Worm (Caenorhabditis elegans) whole organism, young adult: ENCODE results near the gene npr-31.
A peak's percentile ranks its signal among the peaks of the same experiment; 100 is the strongest.

Experiments used
- B0019.2 ChIP-seq: fragments of 200-800 bp; sonication (Bioruptor generic); conservative IDR thresholded peaks from 2 replicates; pipeline ENCODE4 v1.3.6; 2022; ENCODE audit warnings: missing genetic modification reagents, missing genetic modification characterization, missing compliant biosample characterization
- B0261.1 ChIP-seq: sonication (generic microtip); optimal IDR thresholded peaks from 2 replicates; lab custom pipeline; 2016; ENCODE audit warnings: mild to moderate bottlenecking, missing genetic modification characterization, moderate library complexity, missing compliant biosample characterization
- C06A6.2 ChIP-seq: fragments of 200-800 bp; sonication (Bioruptor generic); conservative IDR thresholded peaks from 2 replicates; pipeline ENCODE4 v1.3.6; 2022; ENCODE audit warnings: missing genetic modification characterization, missing compliant biosample characterization
- C17E4.6 ChIP-seq: fragments of 200-800 bp; sonication (Bioruptor generic); IDR thresholded peaks from 2 replicates; pipeline ENCODE4 v1.3.6; 2022; ENCODE audit warnings: missing genetic modification reagents, missing genetic modification characterization, missing compliant biosample characterization
- D2030.7 ChIP-seq: fragments of 200-800 bp; sonication (Bioruptor generic); IDR thresholded peaks from 2 replicates; pipeline ENCODE4 v1.3.6; 2022; ENCODE audit warnings: missing genetic modification reagents, missing genetic modification characterization, missing compliant biosample characterization
- F22D6.2 ChIP-seq: sonication (generic microtip); optimal IDR thresholded peaks from 2 replicates; lab custom pipeline; 2016; ENCODE audit warnings: mild to moderate bottlenecking, missing genetic modification characterization, missing compliant biosample characterization
- F37B4.10 ChIP-seq: fragments of 200-800 bp; sonication (Bioruptor generic); IDR thresholded peaks from 2 replicates; pipeline ENCODE4 v1.3.6; 2022; ENCODE audit warnings: missing genetic modification characterization, missing compliant biosample characterization
- F39B2.1 ChIP-seq: fragments of 200-800 bp; sonication (Bioruptor generic); IDR thresholded peaks from 2 replicates; pipeline ENCODE4 v1.3.6; 2022; ENCODE audit warnings: missing genetic modification reagents, missing genetic modification characterization, missing compliant biosample characterization
- F49E8.2 ChIP-seq: sonication (generic microtip); optimal IDR thresholded peaks from 3 replicates; lab custom pipeline; 2017; ENCODE audit warnings: missing genetic modification characterization, mild to moderate bottlenecking, missing compliant biosample characterization, antibody characterized with exemption, moderate library complexity; ENCODE audit not compliant: insufficient read depth
- F55B11.4 ChIP-seq: sonication (generic microtip); optimal IDR thresholded peaks from 2 replicates; lab custom pipeline; 2016; ENCODE audit warnings: missing compliant biosample characterization, missing genetic modification characterization, borderline replicate concordance; ENCODE audit not compliant: insufficient read depth
- F57A8.1 ChIP-seq: fragments of 200-800 bp; sonication (Bioruptor generic); optimal IDR thresholded peaks from 2 replicates; lab custom pipeline; 2018; ENCODE audit warnings: mild to moderate bottlenecking, missing genetic modification characterization, moderate library complexity, missing compliant biosample characterization
- F57C9.4 ChIP-seq: sonication (generic microtip); optimal IDR thresholded peaks from 2 replicates; lab custom pipeline; 2017; ENCODE audit warnings: mild to moderate bottlenecking, missing genetic modification characterization, missing compliant biosample characterization
- K11D2.4 ChIP-seq: fragments of 200-800 bp; sonication (Bioruptor generic); IDR thresholded peaks from 2 replicates; pipeline ENCODE4 v1.3.6; 2022; ENCODE audit warnings: missing genetic modification reagents, missing genetic modification characterization, missing compliant biosample characterization
- T07F8.4 ChIP-seq: sonication (generic microtip); optimal IDR thresholded peaks from 2 replicates; lab custom pipeline; 2016; ENCODE audit warnings: mild to moderate bottlenecking, missing genetic modification characterization, moderate library complexity, missing compliant biosample characterization
- Y53G8AR.9 ChIP-seq: fragments of 200-800 bp; sonication (Bioruptor generic); conservative IDR thresholded peaks from 2 replicates; pipeline ENCODE4 v1.3.6; 2022; ENCODE audit warnings: missing genetic modification reagents, missing genetic modification characterization, missing compliant biosample characterization
- Y67H2A.10 ChIP-seq: fragments of 200-800 bp; sonication (Bioruptor generic); conservative IDR thresholded peaks from 2 replicates; pipeline ENCODE4 v1.3.6; 2022; ENCODE audit warnings: missing genetic modification reagents, missing genetic modification characterization, missing compliant biosample characterization
- akir-1 ChIP-seq: fragments of 200-800 bp; sonication (Bioruptor generic); optimal IDR thresholded peaks from 2 replicates; lab custom pipeline; 2018; ENCODE audit warnings: mild to moderate bottlenecking, missing genetic modification characterization, moderate library complexity, missing compliant biosample characterization
- attf-5 ChIP-seq: fragments of 200-800 bp; sonication (Bioruptor generic); optimal IDR thresholded peaks from 2 replicates; lab custom pipeline; 2018; ENCODE audit warnings: mild to moderate bottlenecking, missing genetic modification characterization, missing compliant biosample characterization
- ccch-3 ChIP-seq: fragments of 200-800 bp; sonication (Bioruptor generic); optimal IDR thresholded peaks from 2 replicates; lab custom pipeline; 2018; ENCODE audit warnings: mild to moderate bottlenecking, missing genetic modification characterization, missing compliant biosample characterization
- ceh-27 ChIP-seq: fragments of 200-800 bp; sonication (Bioruptor generic); optimal IDR thresholded peaks from 2 replicates; lab custom pipeline; 2018; ENCODE audit warnings: mild to moderate bottlenecking, missing genetic modification characterization, moderate library complexity, missing compliant biosample characterization
- chd-7 ChIP-seq: sonication (generic microtip); optimal IDR thresholded peaks from 2 replicates; lab custom pipeline; 2016; ENCODE audit warnings: mild to moderate bottlenecking, missing genetic modification characterization, moderate library complexity, missing compliant biosample characterization
- fkh-3 ChIP-seq: sonication (generic microtip); optimal IDR thresholded peaks from 2 replicates; lab custom pipeline; 2016; ENCODE audit warnings: mild to moderate bottlenecking, missing genetic modification characterization, missing compliant biosample characterization
- gei-17 ChIP-seq: fragments of 200-800 bp; sonication (Bioruptor generic); optimal IDR thresholded peaks from 2 replicates; lab custom pipeline; 2018; ENCODE audit warnings: mild to moderate bottlenecking, missing genetic modification characterization, missing compliant biosample characterization
- hmg-1.2 ChIP-seq: fragments of 200-800 bp; sonication (Bioruptor generic); IDR thresholded peaks from 2 replicates; pipeline ENCODE4 v1.3.6; 2022; ENCODE audit warnings: missing genetic modification reagents, missing genetic modification characterization, missing compliant biosample characterization
- hmg-20 ChIP-seq: fragments of 200-800 bp; sonication (Bioruptor generic); IDR thresholded peaks from 2 replicates; pipeline ENCODE4 v1.3.6; 2022; ENCODE audit warnings: missing genetic modification reagents, missing genetic modification characterization, missing compliant biosample characterization
- hrde-1 ChIP-seq: sonication (generic microtip); optimal IDR thresholded peaks from 2 replicates; lab custom pipeline; 2016; ENCODE audit warnings: missing genetic modification characterization, mild to moderate bottlenecking, missing compliant biosample characterization, moderate library complexity, missing genotype, missing genetic modification reagents, borderline replicate concordance
- lag-1 ChIP-seq: fragments of 200-800 bp; sonication (Bioruptor generic); IDR thresholded peaks from 2 replicates; pipeline ENCODE4 v1.3.6; 2022; ENCODE audit warnings: missing genetic modification reagents, missing genetic modification characterization, missing compliant biosample characterization
- lsl-1 ChIP-seq: fragments of 200-800 bp; sonication (Bioruptor generic); optimal IDR thresholded peaks from 2 replicates; lab custom pipeline; 2018; ENCODE audit warnings: mild to moderate bottlenecking, missing genetic modification characterization, moderate library complexity, missing compliant biosample characterization
- madf-10 ChIP-seq: sonication (generic microtip); optimal IDR thresholded peaks from 2 replicates; lab custom pipeline; 2016; ENCODE audit warnings: mild to moderate bottlenecking, missing genetic modification characterization, missing compliant biosample characterization
- madf-6 ChIP-seq: fragments of 200-800 bp; sonication (Bioruptor generic); IDR thresholded peaks from 2 replicates; pipeline ENCODE4 v1.3.6; 2022; ENCODE audit warnings: missing genetic modification reagents, missing genetic modification characterization, missing compliant biosample characterization
- mcd-1 ChIP-seq: fragments of 200-800 bp; sonication (Bioruptor generic); IDR thresholded peaks from 2 replicates; pipeline ENCODE4 v1.3.6; 2022; ENCODE audit warnings: missing genetic modification reagents, missing genetic modification characterization, missing compliant biosample characterization
- mes-4 ChIP-seq: sonication (generic microtip); optimal IDR thresholded peaks from 2 replicates; lab custom pipeline; 2016; ENCODE audit warnings: missing genotype, missing genetic modification characterization, missing compliant biosample characterization
- mxl-1 ChIP-seq: sonication (generic microtip); optimal IDR thresholded peaks from 2 replicates; lab custom pipeline; 2016; ENCODE audit warnings: missing genetic modification characterization, missing compliant biosample characterization
- nhr-90 ChIP-seq: sonication (generic microtip); optimal IDR thresholded peaks from 2 replicates; lab custom pipeline; 2016; ENCODE audit warnings: missing genotype, mild to moderate bottlenecking, missing genetic modification characterization, missing compliant biosample characterization
- rpc-1 ChIP-seq, 2 experiments: fragments of 150-350 bp in 1 of 2; sonication (generic microtip) in 1 of 2; optimal IDR thresholded peaks; 2 replicates each; lab custom pipeline; 2014 to 2018; ENCODE audit warnings: missing biosample characterization in 1 of 2, missing genetic modification characterization in 1 of 2, missing genetic modification reagents in 1 of 2, missing genotype in 1 of 2
- snpc-1.1 ChIP-seq: sonication (generic microtip); optimal IDR thresholded peaks from 2 replicates; lab custom pipeline; 2017; ENCODE audit warnings: missing genetic modification characterization, mild to moderate bottlenecking, missing compliant biosample characterization, antibody characterized with exemption, moderate library complexity, missing genotype, missing genetic modification reagents; ENCODE audit not compliant: insufficient read depth
- snpc-4 ChIP-seq, 5 experiments: fragments of 150-350 bp in 1 of 5; sonication (generic microtip) in 4 of 5; optimal IDR thresholded peaks; 2 replicates each; lab custom pipeline; 2014 to 2018; ENCODE audit warnings: missing genetic modification characterization in 5 of 5, missing biosample characterization in 3 of 5, antibody characterized with exemption in 2 of 5, mild to moderate bottlenecking in 2 of 5, missing compliant biosample characterization in 2 of 5, missing genotype in 2 of 5, moderate library complexity in 2 of 5, missing genetic modification reagents in 1 of 5
- somi-1 ChIP-seq: fragments of 200-800 bp; sonication (Bioruptor generic); optimal IDR thresholded peaks from 2 replicates; lab custom pipeline; 2018; ENCODE audit warnings: mild to moderate bottlenecking, missing genetic modification characterization, missing compliant biosample characterization
- tbp1 ChIP-seq: fragments of 200-800 bp; sonication (Bioruptor generic); optimal IDR thresholded peaks from 2 replicates; lab custom pipeline; 2018; ENCODE audit warnings: mild to moderate bottlenecking, missing genetic modification characterization, missing compliant biosample characterization
- tbx-9 ChIP-seq: sonication (generic microtip); optimal IDR thresholded peaks from 2 replicates; lab custom pipeline; 2016; ENCODE audit warnings: borderline replicate concordance, missing genetic modification characterization, inconsistent platforms, missing compliant biosample characterization
- xnd-1 ChIP-seq: sonication (generic microtip); optimal IDR thresholded peaks from 2 replicates; lab custom pipeline; 2016; ENCODE audit warnings: missing genotype, missing genetic modification reagents, missing genetic modification characterization, missing compliant biosample characterization
- zfh-2 ChIP-seq: fragments of 200-800 bp; sonication (Bioruptor generic); conservative IDR thresholded peaks from 2 replicates; pipeline ENCODE4 v1.3.6; 2022; ENCODE audit warnings: missing genetic modification reagents, missing genetic modification characterization, missing compliant biosample characterization
- ztf-3 ChIP-seq: fragments of 200-800 bp; sonication (Bioruptor generic); optimal IDR thresholded peaks from 2 replicates; lab custom pipeline; 2018; ENCODE audit warnings: mild to moderate bottlenecking, missing genetic modification characterization, missing compliant biosample characterization
- ztf-6 ChIP-seq: fragments of 200-800 bp; sonication (Bioruptor generic); IDR thresholded peaks from 2 replicates; pipeline ENCODE4 v1.3.6; 2022; ENCODE audit warnings: missing genetic modification reagents, missing genetic modification characterization, missing compliant biosample characterization

Gene npr-31

ce11 chrII:7183493-7184272 is 39.3 kb downstream of the npr-31 start, which contains the start of gene pdl-1 (continued):
- TF ChIP-seq Y67H2A.10 (no peak), F57C9.4 (tag; lab: Kevin White, UChicago) (peak; percentile 65), tbp1 (GFP tag; lab: Kevin White, UChicago) (peak; percentile 96), chd-7 (tag; lab: Kevin White, UChicago) (peak; percentile 86), akir-1 (GFP tag; lab: Kevin White, UChicago) (peak; percentile 73), C17E4.6 (peak; percentile 63; the same call in 1 of the 2 replicates), hmg-20 (GFP tag; lab: Robert Waterston, UW) (peak; percentile 77), ccch-3 (GFP tag; lab: Kevin White, UChicago) (no peak), K11D2.4 (GFP tag; lab: Robert Waterston, UW) (peak; percentile 71; the same call in 1 of the 2 replicates), somi-1 (peak; percentile 76), hmg-1.2 (GFP tag; lab: Robert Waterston, UW) (peak; percentile 78), gei-17 (GFP tag; lab: Kevin White, UChicago) (peak; percentile 39), madf-10 (tag; lab: Kevin White, UChicago) (peak; percentile 86), rpc-1 (optimal IDR thresholded peaks at IDR 0.05; lab: Kevin White, UChicago) (peak; percentile 99), rpc-1 (tag; optimal IDR thresholded peaks at IDR 0.05; lab: Kevin White, UChicago) (peak; percentile 98), ztf-3 (peak; percentile 51), lag-1 (GFP tag; lab: Robert Waterston, UW) (no peak), mcd-1 (GFP tag; lab: Robert Waterston, UW) (peak; percentile 66), nhr-90 (tag; lab: Kevin White, UChicago) (peak; percentile 91), F55B11.4 (tag; lab: Kevin White, UChicago) (no peak), Y53G8AR.9 (GFP tag; lab: Robert Waterston, UW) (peak; percentile 58; the same call in 1 of the 2 replicates), mes-4 (tag; lab: Kevin White, UChicago) (peak; percentile 91), tbx-9 (tag; lab: Kevin White, UChicago) (peak; percentile 40), F37B4.10 (GFP tag; lab: Robert Waterston, UW) (0 out of 2 replicates have a peak, but pooled peaks have one; percentile 23), F57A8.1 (GFP tag; lab: Kevin White, UChicago) (peak; percentile 46), D2030.7 (GFP tag; lab: Robert Waterston, UW) (peak; percentile 78), F49E8.2 (no peak), ceh-27 (GFP tag; lab: Kevin White, UChicago) (peak; percentile 83), xnd-1 (tag; lab: Kevin White, UChicago) (no peak), F39B2.1 (GFP tag; lab: Robert Waterston, UW) (no peak), T07F8.4 (tag; lab: Kevin White, UChicago) (peak; percentile 86), snpc-4 (GFP tag; optimal IDR thresholded peaks at IDR 0.05; lab: Kevin White, UChicago) (peak; percentile 53), snpc-4 (tag; optimal IDR thresholded peaks at IDR 0.05; lab: Kevin White, UChicago) (peak; percentile 67 to 83 (median 80)), snpc-1.1 (tag; lab: Kevin White, UChicago) (peak; percentile 59), lsl-1 (GFP tag; lab: Kevin White, UChicago) (peak; percentile 60), ztf-6 (GFP tag; lab: Robert Waterston, UW) (no peak), B0019.2 (GFP tag; lab: Robert Waterston, UW) (0 out of 2 replicates have a peak, but pooled peaks have one; percentile 26), C06A6.2 (GFP tag; lab: Robert Waterston, UW) (0 out of 2 replicates have a peak, but pooled peaks have one; percentile 43), hrde-1 (tag; lab: Kevin White, UChicago) (peak; percentile 83), mxl-1 (tag; lab: Kevin White, UChicago) (peak; percentile 75), attf-5 (GFP tag; lab: Kevin White, UChicago) (peak; percentile 82), madf-6 (GFP tag; lab: Robert Waterston, UW) (peak; percentile 73; the same call in 1 of the 2 replicates), fkh-3 (tag; lab: Kevin White, UChicago) (peak; percentile 71), zfh-2 (GFP tag; lab: Robert Waterston, UW) (no peak; the same call in 1 of the 2 replicates), F22D6.2 (tag; lab: Kevin White, UChicago) (peak; percentile 6), B0261.1 (peak; percentile 86)
